Fruit fly (Drosophila melanogaster) whole organism, adult: Measurements from ENCODE around the gene CG13318.

Experiments
- CG11617 ChIP-seq: fragments of 200-800 bp; sonication (Bioruptor generic); optimal IDR thresholded peaks from 2 replicates; lab custom pipeline; 2017; ENCODE audit warnings: mild to moderate bottlenecking, missing biosample characterization, missing genetic modification reagents, missing genetic modification characterization
- CG12768 ChIP-seq: fragments of 200-800 bp; sonication (Bioruptor generic); optimal IDR thresholded peaks from 2 replicates; lab custom pipeline; 2017; ENCODE audit warnings: missing biosample characterization, missing genetic modification characterization, mild to moderate bottlenecking, moderate library complexity, missing genetic modification reagents
- CG14711 ChIP-seq: fragments of 200-800 bp; sonication (Bioruptor generic); optimal IDR thresholded peaks from 2 replicates; lab custom pipeline; 2018; ENCODE audit warnings: missing biosample characterization, mild to moderate bottlenecking, missing genetic modification characterization, moderate library complexity
- CG1620 ChIP-seq: fragments of 200-800 bp; sonication (Bioruptor generic); optimal IDR thresholded peaks from 2 replicates; lab custom pipeline; 2016; ENCODE audit warnings: missing biosample characterization, missing genetic modification characterization
- CG33017 ChIP-seq: fragments of 200-800 bp; sonication (Bioruptor generic); optimal IDR thresholded peaks from 2 replicates; lab custom pipeline; 2018; ENCODE audit warnings: missing biosample characterization, mild to moderate bottlenecking, missing genetic modification characterization, moderate library complexity
- CG5204 ChIP-seq: fragments of 200-800 bp; sonication (Bioruptor generic); optimal IDR thresholded peaks from 2 replicates; lab custom pipeline; 2016; ENCODE audit warnings: missing biosample characterization, missing genetic modification characterization
- CG7045 ChIP-seq: fragments of 200-800 bp; sonication (Bioruptor generic); optimal IDR thresholded peaks from 2 replicates; lab custom pipeline; 2017; ENCODE audit warnings: missing biosample characterization, mild to moderate bottlenecking, missing genetic modification characterization
- CG7101 ChIP-seq: fragments of 200-800 bp; sonication (Bioruptor generic); optimal IDR thresholded peaks from 2 replicates; lab custom pipeline; 2018; ENCODE audit warnings: missing biosample characterization, mild to moderate bottlenecking, missing genetic modification characterization, moderate library complexity
- Clk ChIP-seq: fragments of 200-800 bp; sonication (Bioruptor generic); optimal IDR thresholded peaks from 2 replicates; lab custom pipeline; 2017; ENCODE audit warnings: missing biosample characterization, missing genetic modification characterization
- Crg-1 ChIP-seq: fragments of 200-800 bp; sonication (Bioruptor generic); optimal IDR thresholded peaks from 2 replicates; lab custom pipeline; 2016; ENCODE audit warnings: missing biosample characterization, missing genetic modification characterization
- Hr96 ChIP-seq: fragments of 200-800 bp; sonication (Bioruptor generic); optimal IDR thresholded peaks from 2 replicates; lab custom pipeline; 2016; ENCODE audit warnings: missing biosample characterization, missing genetic modification characterization
- Mnt ChIP-seq: fragments of 200-800 bp; sonication (Bioruptor generic); optimal IDR thresholded peaks from 2 replicates; lab custom pipeline; 2016; ENCODE audit warnings: missing biosample characterization, mild to moderate bottlenecking, missing genetic modification characterization
- bab1 ChIP-seq: fragments of 200-800 bp; sonication (Bioruptor generic); optimal IDR thresholded peaks from 3 replicates; lab custom pipeline; 2019; ENCODE audit warnings: missing biosample characterization, mild to moderate bottlenecking, missing genetic modification characterization, moderate library complexity
- cic ChIP-seq: fragments of 200-800 bp; sonication (Bioruptor generic); optimal IDR thresholded peaks from 2 replicates; lab custom pipeline; 2017; ENCODE audit warnings: missing biosample characterization, mild to moderate bottlenecking, missing genetic modification characterization, moderate library complexity
- cnc ChIP-seq, 2 experiments: fragments of >200 bp; optimal IDR thresholded peaks; 2 replicates each; lab custom pipeline; 2017
- kay ChIP-seq: fragments of 200-800 bp; sonication (Bioruptor generic); peaks from one replicate; lab custom pipeline; 2016; ENCODE audit warnings: missing biosample characterization, missing genetic modification characterization, borderline replicate concordance
- ovo ChIP-seq: fragments of 200-800 bp; sonication (Bioruptor generic); optimal IDR thresholded peaks from 2 replicates; lab custom pipeline; 2016; ENCODE audit warnings: missing biosample characterization, missing genetic modification characterization
- pad ChIP-seq: fragments of 200-800 bp; sonication (Bioruptor generic); optimal IDR thresholded peaks from 3 replicates; lab custom pipeline; 2017; ENCODE audit warnings: missing biosample characterization, missing genetic modification characterization, mild to moderate bottlenecking, moderate library complexity, missing genetic modification reagents
- tj ChIP-seq: fragments of 200-800 bp; sonication (Bioruptor generic); optimal IDR thresholded peaks from 3 replicates; lab custom pipeline; 2017; ENCODE audit warnings: missing biosample characterization, mild to moderate bottlenecking, missing genetic modification characterization, moderate library complexity
- toe ChIP-seq: fragments of 200-800 bp; sonication (Bioruptor generic); optimal IDR thresholded peaks from 2 replicates; lab custom pipeline; 2016; ENCODE audit warnings: missing biosample characterization, missing genetic modification characterization

Gene CG13318

dm6 chr3R:8779823-8780222, 7.3 kb upstream of the CG13318 start, which contains the start of gene CG33191:
Gene CG33191, minus strand, starts transcription at chr3R:8779923.
- TF ChIP-seq CG1620 (GFP tag; lab: Kevin White, UChicago) (no peak), kay (GFP tag; lab: Kevin White, UChicago) (no peak), Hr96 (GFP tag; lab: Kevin White, UChicago) (no peak), tj (GFP tag; lab: Kevin White, UChicago) (no peak), CG11617 (GFP tag; lab: Kevin White, UChicago) (no peak), cnc (optimal IDR thresholded peaks at IDR 0.05; lab: Kevin White, UChicago) (no peak), CG12768 (GFP tag; lab: Kevin White, UChicago) (no peak), CG14711 (tag; lab: Kevin White, UChicago) (no peak), CG33017 (no peak), CG7045 (GFP tag; lab: Kevin White, UChicago) (no peak), toe (no peak), CG5204 (GFP tag; lab: Kevin White, UChicago) (no peak), ovo (GFP tag; lab: Kevin White, UChicago) (no peak)

DNA sequence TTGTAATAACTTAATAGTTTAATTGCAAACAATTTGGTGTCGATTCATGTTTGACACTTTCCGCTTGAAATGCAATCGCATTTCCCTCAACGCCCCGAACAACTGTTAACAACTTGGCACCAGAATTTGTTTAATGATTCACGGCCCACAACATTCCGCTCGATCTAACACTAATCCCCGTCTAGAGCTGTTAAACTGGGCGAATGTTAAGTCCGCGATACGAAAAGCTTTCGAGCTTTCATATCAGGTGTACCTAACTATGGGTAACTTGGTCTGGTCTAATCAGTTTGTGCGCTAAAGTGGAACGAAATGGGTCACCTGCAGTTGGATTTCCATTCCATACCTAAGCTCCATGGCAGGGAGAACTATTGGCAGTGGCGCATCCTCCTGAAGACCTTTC, 644 bp upstream of the CG13318 start, which contains the start of gene CG34301:
Gene CG34301 (plus strand): TSS at position 301 of the 400 bp plus-strand sequence.
- TF ChIP-seq toe (no peak), ovo (GFP tag; lab: Kevin White, UChicago) (no peak), pad (GFP tag; lab: Kevin White, UChicago) (no peak), kay (GFP tag; lab: Kevin White, UChicago) (peak; percentile 86)

- no peak for TF ChIP-seq pad (GFP tag; lab: Kevin White, UChicago)
- no peak for TF ChIP-seq cic
- TF ChIP-seq CG5204 (GFP tag; lab: Kevin White, UChicago): no peak
- TF ChIP-seq CG1620 (GFP tag; lab: Kevin White, UChicago): no peak
- TF ChIP-seq CG12768 (GFP tag; lab: Kevin White, UChicago): no peak
- TF ChIP-seq tj (GFP tag; lab: Kevin White, UChicago): no peak
- TF ChIP-seq CG7101 (tag; lab: Kevin White, UChicago): no peak
- no peak for TF ChIP-seq Hr96 (GFP tag; lab: Kevin White, UChicago)
- no peak for TF ChIP-seq toe
- no peak for TF ChIP-seq Crg-1 (GFP tag; lab: Kevin White, UChicago)
- TF ChIP-seq cnc (optimal IDR thresholded peaks at IDR 0.05; lab: Kevin White, UChicago): no peak
- TF ChIP-seq ovo (GFP tag; lab: Kevin White, UChicago): no peak
- no peak for TF ChIP-seq kay (GFP tag; lab: Kevin White, UChicago)
- TF ChIP-seq CG14711 (tag; lab: Kevin White, UChicago): no peak
- TF ChIP-seq CG33017: no peak
- TF ChIP-seq Mnt (GFP tag; lab: Kevin White, UChicago): no peak
- no peak for TF ChIP-seq CG7045 (GFP tag; lab: Kevin White, UChicago)
- no peak for TF ChIP-seq Clk (GFP tag; lab: Kevin White, UChicago)
Observed at dm6 chr3R:8769094-8769493, 3.4 kb downstream of the CG13318 start, which contains the start of gene CG8236. Gene CG8236, plus strand, starts transcription at chr3R:8769394.

dm6 chr3R:8767998-8768397, 4.5 kb downstream of the CG13318 start, which contains the start of the genes CG34135 and CG11768:
Gene CG34135, minus strand, starts transcription at chr3R:8768191.
Gene CG11768, minus strand, starts transcription at chr3R:8768200.
- TF ChIP-seq kay (GFP tag; lab: Kevin White, UChicago) (no peak), pad (GFP tag; lab: Kevin White, UChicago) (no peak), CG5204 (GFP tag; lab: Kevin White, UChicago) (no peak), cic (no peak), CG7045 (GFP tag; lab: Kevin White, UChicago) (no peak), Clk (GFP tag; lab: Kevin White, UChicago) (no peak)

DNA sequence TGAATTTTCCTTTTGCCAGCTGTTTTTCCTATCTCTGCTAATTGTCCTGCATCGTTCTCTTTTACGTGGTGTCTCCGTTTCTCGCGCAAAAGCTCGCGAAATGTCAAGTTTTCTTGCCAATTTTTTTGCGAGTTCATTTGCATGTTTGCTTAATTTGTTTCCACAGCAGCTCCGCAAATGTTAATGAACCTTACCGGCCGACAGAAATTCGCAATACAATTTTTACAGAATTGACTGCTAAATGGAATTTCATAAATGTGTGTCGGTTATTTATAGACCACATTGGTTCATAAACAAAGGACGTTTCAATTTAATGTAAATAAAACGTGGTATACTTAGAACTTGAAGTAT, 23.7 kb downstream of the CG13318 start:
- no peak for TF ChIP-seq CG5204 (GFP tag; lab: Kevin White, UChicago)
- no peak for TF ChIP-seq cnc (optimal IDR thresholded peaks at IDR 0.05; lab: Kevin White, UChicago)
- TF ChIP-seq pad (GFP tag; lab: Kevin White, UChicago): no peak
- TF ChIP-seq tj (GFP tag; lab: Kevin White, UChicago): no peak
- TF ChIP-seq Clk (GFP tag; lab: Kevin White, UChicago): no peak
- TF ChIP-seq toe: no peak
- TF ChIP-seq CG1620 (GFP tag; lab: Kevin White, UChicago): no peak
- TF ChIP-seq Crg-1 (GFP tag; lab: Kevin White, UChicago): no peak
- TF ChIP-seq ovo (GFP tag; lab: Kevin White, UChicago): no peak
- TF ChIP-seq Mnt (GFP tag; lab: Kevin White, UChicago): no peak
- no peak for TF ChIP-seq cic
- no peak for TF ChIP-seq Hr96 (GFP tag; lab: Kevin White, UChicago)
- no peak for TF ChIP-seq CG12768 (GFP tag; lab: Kevin White, UChicago)
- TF ChIP-seq kay (GFP tag; lab: Kevin White, UChicago): no peak
- TF ChIP-seq CG7045 (GFP tag; lab: Kevin White, UChicago): no peak
- no peak for TF ChIP-seq CG33017
- no peak for TF ChIP-seq CG11617 (GFP tag; lab: Kevin White, UChicago)
- no peak for TF ChIP-seq bab1
- TF ChIP-seq CG14711 (tag; lab: Kevin White, UChicago): no peak
- TF ChIP-seq CG7101 (tag; lab: Kevin White, UChicago): no peak
